Fruit fly (Drosophila melanogaster): Measurements from ENCODE around the gene CG43448.

dm6 chr3R:30189398-30189797 is 48.1 kb downstream of the CG43448 start:
- TF ChIP-seq CG6163 (GFP tag; IDR thresholded peaks at IDR 0.05): no peak
- TF ChIP-seq CG6276 (GFP tag; optimal IDR thresholded peaks at IDR 0.05): no peak
- TF ChIP-seq CG16779 (tag; optimal IDR thresholded peaks at IDR 0.05): no peak
- no peak for TF ChIP-seq Sox102F (GFP tag; optimal IDR thresholded peaks at IDR 0.05)
- no peak for TF ChIP-seq Hr39 (GFP tag; optimal IDR thresholded peaks at IDR 0.05)
- no peak for TF ChIP-seq Gug (GFP tag; IDR thresholded peaks at IDR 0.05)
- TF ChIP-seq CG10631 (GFP tag; optimal IDR thresholded peaks at IDR 0.05): no peak
